Fruit fly (Drosophila melanogaster) whole organism, embryonic: Measurements from ENCODE around the gene CG9586.

ENCODE experiments used
- BEAF-32 ChIP-seq: fragments of 200-800 bp; sonication (Bioruptor generic); optimal IDR thresholded peaks from 3 replicates; lab custom pipeline; 2017; ENCODE audit warnings: missing biosample characterization, missing genetic modification characterization, mild to moderate bottlenecking, moderate library complexity, missing genetic modification reagents
- CG10147 ChIP-seq: fragments of 200-800 bp; sonication (Bioruptor generic); optimal IDR thresholded peaks from 2 replicates; lab custom pipeline; 2019; ENCODE audit warnings: missing biosample characterization, mild to moderate bottlenecking, missing genetic modification characterization, moderate library complexity
- CG10267 ChIP-seq: fragments of 200-800 bp; sonication (Bioruptor generic); optimal IDR thresholded peaks from 2 replicates; lab custom pipeline; 2018; ENCODE audit warnings: missing biosample characterization, mild to moderate bottlenecking, missing genetic modification characterization, moderate library complexity
- CG10366 ChIP-seq: fragments of 200-800 bp; sonication (Bioruptor generic); IDR thresholded peaks from 2 replicates; pipeline ENCODE4 v1.3.6; 2022; ENCODE audit warnings: missing biosample characterization, missing genetic modification characterization
- CG12236 ChIP-seq: fragments of 200-800 bp; sonication (Bioruptor generic); optimal IDR thresholded peaks from 2 replicates; lab custom pipeline; 2016; ENCODE audit warnings: missing biosample characterization, missing genetic modification characterization
- CG1233 ChIP-seq: fragments of 200-800 bp; sonication (Bioruptor generic); optimal IDR thresholded peaks from 4 replicates; lab custom pipeline; 2018; ENCODE audit warnings: missing biosample characterization, mild to moderate bottlenecking, missing genetic modification characterization
- CG13624 ChIP-seq: fragments of 200-800 bp; sonication (Bioruptor generic); optimal IDR thresholded peaks from 2 replicates; lab custom pipeline; 2016; ENCODE audit warnings: missing biosample characterization, missing genetic modification characterization
- CG1602 ChIP-seq: fragments of 200-800 bp; sonication (Bioruptor generic); optimal IDR thresholded peaks from 3 replicates; lab custom pipeline; 2016; ENCODE audit warnings: missing biosample characterization, missing genetic modification characterization
- CG16813 ChIP-seq: fragments of 200-800 bp; sonication (Bioruptor generic); IDR thresholded peaks from 3 replicates; pipeline ENCODE4 v1.3.6; 2022; ENCODE audit warnings: missing biosample characterization, missing genetic modification characterization; ENCODE audit not compliant: partially characterized antibody
- CG17385 ChIP-seq: fragments of 200-800 bp; sonication (Bioruptor generic); optimal IDR thresholded peaks from 3 replicates; lab custom pipeline; 2018; ENCODE audit warnings: missing biosample characterization, mild to moderate bottlenecking, missing genetic modification characterization
- CG2199 ChIP-seq: fragments of 200-800 bp; sonication (Bioruptor generic); IDR thresholded peaks from 3 replicates; pipeline ENCODE4 v1.3.6; 2022; ENCODE audit warnings: missing biosample characterization, missing genetic modification characterization
- CG2712 ChIP-seq: fragments of 200-800 bp; optimal IDR thresholded peaks from 3 replicates; lab custom pipeline; 2019; ENCODE audit warnings: missing biosample characterization, mild to moderate bottlenecking, missing genetic modification characterization, moderate library complexity
- CG43689 ChIP-seq: fragments of 200-800 bp; sonication (Bioruptor generic); IDR thresholded peaks from 2 replicates; pipeline ENCODE4 v1.3.6; 2022; ENCODE audit warnings: missing biosample characterization, missing genetic modification characterization
- CG4730 ChIP-seq: fragments of 200-800 bp; sonication (Bioruptor generic); IDR thresholded peaks from 2 replicates; pipeline ENCODE4 v1.3.6; 2022; ENCODE audit warnings: missing biosample characterization, missing genetic modification characterization
- CG7556 ChIP-seq: fragments of 200-800 bp; sonication (Bioruptor generic); optimal IDR thresholded peaks from 2 replicates; lab custom pipeline; 2017; ENCODE audit warnings: missing biosample characterization, mild to moderate bottlenecking, missing genetic modification characterization
- CG8765 ChIP-seq: fragments of 200-800 bp; sonication (Bioruptor generic); IDR thresholded peaks from 2 replicates; pipeline ENCODE4 v1.3.6; 2022; ENCODE audit warnings: missing biosample characterization, missing genetic modification characterization
- CG9797 ChIP-seq: fragments of 200-800 bp; sonication (Bioruptor generic); optimal IDR thresholded peaks from 3 replicates; lab custom pipeline; 2018; ENCODE audit warnings: missing biosample characterization, mild to moderate bottlenecking, missing genetic modification characterization
- CG9876 ChIP-seq: fragments of 200-800 bp; sonication (Bioruptor generic); optimal IDR thresholded peaks from 2 replicates; lab custom pipeline; 2016; ENCODE audit warnings: missing biosample characterization, missing genetic modification characterization
- D19A ChIP-seq: fragments of 200-800 bp; optimal IDR thresholded peaks from 3 replicates; lab custom pipeline; 2019; ENCODE audit warnings: missing biosample characterization, mild to moderate bottlenecking, missing genetic modification characterization, moderate library complexity
- Elba2 ChIP-seq: fragments of 200-800 bp; sonication (Bioruptor generic); optimal IDR thresholded peaks from 3 replicates; lab custom pipeline; 2016; ENCODE audit warnings: missing biosample characterization, missing genetic modification characterization
- Fer3 ChIP-seq: fragments of 200-800 bp; sonication (Bioruptor generic); optimal IDR thresholded peaks from 2 replicates; lab custom pipeline; 2018; ENCODE audit warnings: missing biosample characterization, mild to moderate bottlenecking, missing genetic modification characterization, moderate library complexity
- HHEX ChIP-seq: fragments of 200-800 bp; sonication (Bioruptor generic); optimal IDR thresholded peaks from 3 replicates; lab custom pipeline; 2017; ENCODE audit warnings: missing biosample characterization, mild to moderate bottlenecking, missing genetic modification characterization, missing genetic modification reagents
- Hand ChIP-seq: fragments of 200-800 bp; sonication (Bioruptor generic); optimal IDR thresholded peaks from 2 replicates; lab custom pipeline; 2017; ENCODE audit warnings: mild to moderate bottlenecking, missing biosample characterization, missing genetic modification reagents, missing genetic modification characterization
- Hr51 ChIP-seq, 2 experiments: fragments of 200-800 bp; sonication (Bioruptor generic); optimal IDR thresholded peaks; 2 replicates in 1 of 2; 3 replicates in 1 of 2; lab custom pipeline; 2016 to 2018; ENCODE audit warnings: missing biosample characterization in 2 of 2, missing genetic modification characterization in 2 of 2, mild to moderate bottlenecking in 1 of 2, moderate library complexity in 1 of 2
- Hr78 ChIP-seq, 2 experiments: fragments of 200-800 bp in 1 of 2; fragments of >200 bp in 1 of 2; sonication (Bioruptor generic) in 1 of 2; optimal IDR thresholded peaks; 2 replicates each; lab custom pipeline; 2017 to 2019; ENCODE audit warnings: missing biosample characterization in 2 of 2, missing genetic modification characterization in 2 of 2, mild to moderate bottlenecking in 1 of 2, moderate library complexity in 1 of 2
- Max ChIP-seq: fragments of 200-800 bp; sonication (Bioruptor generic); optimal IDR thresholded peaks from 2 replicates; lab custom pipeline; 2016; ENCODE audit warnings: missing biosample characterization, mild to moderate bottlenecking, missing genetic modification characterization
- Oaz ChIP-seq: fragments of 200-800 bp; sonication (Bioruptor generic); IDR thresholded peaks from 2 replicates; pipeline ENCODE4 v1.3.6; 2022; ENCODE audit warnings: missing biosample characterization, missing genetic modification characterization
- Optix ChIP-seq: fragments of 200-800 bp; sonication (Bioruptor generic); IDR thresholded peaks from 3 replicates; pipeline ENCODE4 v1.3.6; 2022; ENCODE audit warnings: missing biosample characterization, missing genetic modification characterization
- Poxn ChIP-seq: fragments of 200-800 bp; sonication (Bioruptor generic); IDR thresholded peaks from 2 replicates; pipeline ENCODE4 v1.3.6; 2022; ENCODE audit warnings: missing biosample characterization, missing genetic modification characterization
- Sin3A ChIP-seq: fragments of >200 bp; optimal IDR thresholded peaks from 2 replicates; lab custom pipeline; 2018
- Sry-δ ChIP-seq: fragments of 200-800 bp; sonication (Bioruptor generic); optimal IDR thresholded peaks from 2 replicates; lab custom pipeline; 2016; ENCODE audit warnings: missing biosample characterization, missing genetic modification characterization
- ap ChIP-seq: fragments of 200-800 bp; sonication (Bioruptor generic); IDR thresholded peaks from 2 replicates; pipeline ENCODE4 v1.3.6; 2022; ENCODE audit warnings: missing biosample characterization, missing genetic modification characterization
- chif ChIP-seq, 2 experiments: fragments of 200-800 bp; sonication (Bioruptor generic); optimal IDR thresholded peaks; 3 replicates each; lab custom pipeline; 2016; ENCODE audit warnings: missing biosample characterization in 2 of 2, missing genetic modification characterization in 2 of 2
- chn ChIP-seq: fragments of 200-800 bp; sonication (Bioruptor generic); optimal IDR thresholded peaks from 2 replicates; lab custom pipeline; 2016; ENCODE audit warnings: missing biosample characterization, missing genetic modification characterization
- cwo ChIP-seq: fragments of 200-800 bp; sonication (Bioruptor generic); optimal IDR thresholded peaks from 3 replicates; lab custom pipeline; 2017; ENCODE audit warnings: missing biosample characterization, missing genetic modification characterization, mild to moderate bottlenecking, moderate library complexity, missing genetic modification reagents
- dimm ChIP-seq: fragments of 200-800 bp; sonication (Bioruptor generic); IDR thresholded peaks from 2 replicates; pipeline ENCODE4 v1.3.6; 2022; ENCODE audit warnings: missing biosample characterization, missing genetic modification characterization
- fd3F ChIP-seq: fragments of 200-800 bp; sonication (Bioruptor generic); optimal IDR thresholded peaks from 2 replicates; lab custom pipeline; 2018; ENCODE audit warnings: missing biosample characterization, mild to moderate bottlenecking, missing genetic modification characterization, moderate library complexity
- ftz-f1 ChIP-seq: fragments of 200-800 bp; sonication (Bioruptor generic); optimal IDR thresholded peaks from 2 replicates; lab custom pipeline; 2016; ENCODE audit warnings: missing biosample characterization, missing genetic modification characterization
- gsb-n ChIP-seq: fragments of 200-800 bp; sonication (Bioruptor generic); optimal IDR thresholded peaks from 3 replicates; lab custom pipeline; 2018; ENCODE audit warnings: missing biosample characterization, mild to moderate bottlenecking, missing genetic modification characterization
- hkb ChIP-seq, 2 experiments: fragments of 200-800 bp in 1 of 2; fragments of >200 bp in 1 of 2; sonication (Bioruptor generic) in 1 of 2; IDR thresholded peaks in 1 of 2; optimal IDR thresholded peaks in 1 of 2; 2 replicates each; pipeline versions ENCODE4 v1.3.6 to Lab custom; 2017 to 2022; ENCODE audit warnings: missing biosample characterization in 1 of 2, missing genetic modification characterization in 1 of 2
- lov ChIP-seq, 2 experiments: fragments of 200-800 bp in 1 of 2; fragments of >200 bp in 1 of 2; sonication (Bioruptor generic) in 1 of 2; IDR thresholded peaks in 1 of 2; optimal IDR thresholded peaks in 1 of 2; 2 replicates in 1 of 2; 3 replicates in 1 of 2; pipeline versions ENCODE4 v1.3.6 to Lab custom; 2017 to 2022; ENCODE audit warnings: missing biosample characterization in 1 of 2, missing genetic modification characterization in 1 of 2
- mam ChIP-seq: fragments of 200-800 bp; sonication (Bioruptor generic); optimal IDR thresholded peaks from 3 replicates; lab custom pipeline; 2016; ENCODE audit warnings: missing biosample characterization, missing genetic modification characterization
- nerfin-1 ChIP-seq: fragments of 200-800 bp; sonication (Bioruptor generic); optimal IDR thresholded peaks from 3 replicates; lab custom pipeline; 2019; ENCODE audit warnings: missing biosample characterization, mild to moderate bottlenecking, missing genetic modification characterization, moderate library complexity
- onecut ChIP-seq: fragments of 200-800 bp; sonication (Bioruptor generic); IDR thresholded peaks from 2 replicates; pipeline ENCODE4 v1.3.6; 2022; ENCODE audit warnings: missing biosample characterization, missing genetic modification characterization
- pb ChIP-seq: fragments of 200-800 bp; sonication (Bioruptor generic); optimal IDR thresholded peaks from 3 replicates; lab custom pipeline; 2016; ENCODE audit warnings: missing biosample characterization, missing genetic modification characterization
- phol ChIP-seq: fragments of 200-800 bp; sonication (Bioruptor generic); optimal IDR thresholded peaks from 3 replicates; lab custom pipeline; 2018; ENCODE audit warnings: missing biosample characterization, mild to moderate bottlenecking, missing genetic modification characterization, moderate library complexity
- sr ChIP-seq: fragments of 200-800 bp; sonication (Bioruptor generic); IDR thresholded peaks from 3 replicates; pipeline ENCODE4 v1.3.6; 2022; ENCODE audit warnings: missing biosample characterization, missing genetic modification characterization
- unc-4 ChIP-seq: fragments of 200-800 bp; sonication (Bioruptor generic); IDR thresholded peaks from 2 replicates; pipeline ENCODE4 v1.3.6; 2022; ENCODE audit warnings: missing biosample characterization, missing genetic modification characterization; ENCODE audit not compliant: partially characterized antibody

CG9586 gene

DNA sequence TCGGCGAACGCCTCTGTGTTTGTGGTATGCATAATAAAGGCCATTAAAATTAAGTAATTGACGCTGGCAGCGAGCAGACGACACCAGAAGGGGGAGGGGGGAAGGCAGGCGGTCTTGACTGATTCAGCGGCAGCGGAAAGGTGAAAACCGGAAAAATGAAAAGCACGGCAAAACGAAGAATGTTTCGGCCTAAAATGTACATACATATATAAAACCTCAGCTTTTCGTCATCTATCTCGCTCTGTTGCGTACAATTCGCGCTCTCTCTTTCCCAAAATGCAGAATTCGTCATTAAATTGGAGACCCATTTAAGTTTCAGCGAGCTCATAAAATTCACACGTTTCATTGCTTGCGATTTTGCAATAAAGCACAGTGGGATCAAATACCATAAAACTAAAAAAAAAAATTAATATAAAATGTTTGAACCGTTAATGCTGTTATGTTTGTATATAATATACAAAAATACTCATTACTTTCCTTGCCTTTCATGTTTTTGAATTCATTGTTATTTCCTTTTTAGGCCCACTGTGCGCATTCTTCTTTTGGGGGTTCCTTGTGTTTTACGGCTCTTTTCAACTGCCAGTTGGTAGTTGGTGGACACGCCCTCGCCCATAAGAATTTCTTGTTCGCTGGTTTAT lies 1.8 kb upstream of the CG9586 start (continued):
- TF ChIP-seq dimm (no peak; the same call in 1 of the 2 replicates), ap (GFP tag; lab: Robert Waterston, UW) (peak; percentile 81), CG10267 (tag; lab: Kevin White, UChicago) (peak; percentile 68), Fer3 (tag; lab: Kevin White, UChicago) (peak; percentile 67), Hr51 (GFP tag; optimal IDR thresholded peaks at IDR 0.05; lab: Kevin White, UChicago) (peak in 1 of 2 experiments; percentile 72), HHEX (GFP tag; lab: Kevin White, UChicago) (peak; percentile 53), CG8765 (GFP tag; lab: Robert Waterston, UW) (no peak), mam (GFP tag; lab: Kevin White, UChicago) (peak; percentile 52), onecut (GFP tag; lab: Robert Waterston, UW) (peak; percentile 53), Sin3A (lab: Kevin White, UChicago) (no peak), CG10366 (GFP tag; lab: Robert Waterston, UW) (peak; percentile 61), CG10147 (peak; percentile 50), hkb (optimal IDR thresholded peaks at IDR 0.05; lab: Kevin White, UChicago) (no peak), hkb (GFP tag; IDR thresholded peaks at IDR 0.05; lab: Robert Waterston, UW) (peak; percentile 85), ftz-f1 (GFP tag; lab: Kevin White, UChicago) (no peak), fd3F (GFP tag; lab: Kevin White, UChicago) (peak; percentile 57), CG9797 (no peak), CG7556 (peak; percentile 68), CG1233 (GFP tag; lab: Kevin White, UChicago) (peak; percentile 27), CG16813 (GFP tag; lab: Robert Waterston, UW) (no peak), Hand (GFP tag; lab: Kevin White, UChicago) (peak; percentile 35), Poxn (GFP tag; lab: Robert Waterston, UW) (no peak), phol (tag; lab: Kevin White, UChicago) (peak; percentile 74), chif (GFP tag; optimal IDR thresholded peaks at IDR 0.05; lab: Kevin White, UChicago) (peak in 1 of 2 experiments; percentile 34), pb (GFP tag; lab: Kevin White, UChicago) (no peak), Optix (GFP tag; lab: Robert Waterston, UW) (no peak; the same call in 2 of the 3 replicates), D19A (tag; lab: Kevin White, UChicago) (peak; percentile 50), CG2712 (tag; lab: Kevin White, UChicago) (peak; percentile 75), gsb-n (tag; lab: Kevin White, UChicago) (peak; percentile 57), CG4730 (GFP tag; lab: Robert Waterston, UW) (peak; percentile 43; the same call in 1 of the 2 replicates), Oaz (GFP tag; lab: Robert Waterston, UW) (peak; percentile 57; the same call in 1 of the 2 replicates), chn (GFP tag; lab: Kevin White, UChicago) (peak; percentile 10), cwo (GFP tag; lab: Kevin White, UChicago) (peak; percentile 60), CG1602 (GFP tag; lab: Kevin White, UChicago) (peak; percentile 59), BEAF-32 (GFP tag; lab: Kevin White, UChicago) (no peak), lov (optimal IDR thresholded peaks at IDR 0.05; lab: Kevin White, UChicago) (no peak), lov (GFP tag; IDR thresholded peaks at IDR 0.05; lab: Robert Waterston, UW) (0 out of 3 replicates have a peak, but pooled peaks have one; percentile 57), CG17385 (GFP tag; lab: Kevin White, UChicago) (peak; percentile 68), CG2199 (GFP tag; lab: Robert Waterston, UW) (0 out of 3 replicates have a peak, but pooled peaks have one; percentile 7), Elba2 (GFP tag; lab: Kevin White, UChicago) (no peak), CG12236 (GFP tag; lab: Kevin White, UChicago) (no peak), sr (no peak), Max (GFP tag; lab: Kevin White, UChicago) (peak; percentile 51), CG43689 (GFP tag; lab: Robert Waterston, UW) (no peak), unc-4 (GFP tag; lab: Robert Waterston, UW) (no peak), nerfin-1 (tag; lab: Kevin White, UChicago) (peak; percentile 25), Sry-δ (GFP tag; lab: Kevin White, UChicago) (no peak), CG13624 (GFP tag; lab: Kevin White, UChicago) (peak; percentile 30), Hr78 (GFP tag; optimal IDR thresholded peaks at IDR 0.05; lab: Kevin White, UChicago) (no peak), CG9876 (no peak)
